Fruit fly (Drosophila melanogaster) whole organism, prepupa: ENCODE data around the gene Sys1.

Source experiments
- Blimp-1 ChIP-seq: fragments of 200-800 bp; sonication (Bioruptor generic); optimal IDR thresholded peaks from 3 replicates; lab custom pipeline; 2017; ENCODE audit warnings: missing biosample characterization, missing genetic modification characterization, mild to moderate bottlenecking, moderate library complexity, missing genetic modification reagents
- CG10631 ChIP-seq: fragments of 200-800 bp; sonication (Bioruptor generic); optimal IDR thresholded peaks from 2 replicates; lab custom pipeline; 2016; ENCODE audit warnings: missing biosample characterization, missing genetic modification characterization
- CG10669 ChIP-seq: fragments of 200-800 bp; sonication (Bioruptor generic); optimal IDR thresholded peaks from 3 replicates; lab custom pipeline; 2018; ENCODE audit warnings: missing biosample characterization, mild to moderate bottlenecking, missing genetic modification characterization, moderate library complexity
- CG11294 ChIP-seq: fragments of 200-800 bp; sonication (Bioruptor generic); IDR thresholded peaks from 2 replicates; pipeline ENCODE4 v1.3.6; 2022; ENCODE audit warnings: missing biosample characterization, missing genetic modification characterization
- CG11762 ChIP-seq: fragments of 200-800 bp; sonication (Bioruptor generic); optimal IDR thresholded peaks from 3 replicates; lab custom pipeline; 2016; ENCODE audit warnings: missing biosample characterization, missing genetic modification characterization; ENCODE audit not compliant: insufficient read depth
- CG11902 ChIP-seq: fragments of 200-800 bp; sonication (Bioruptor generic); optimal IDR thresholded peaks from 3 replicates; lab custom pipeline; 2016; ENCODE audit warnings: missing biosample characterization, missing genetic modification characterization
- CG1621 ChIP-seq: fragments of 200-800 bp; sonication (Bioruptor generic); optimal IDR thresholded peaks from 3 replicates; lab custom pipeline; 2018; ENCODE audit warnings: missing biosample characterization, mild to moderate bottlenecking, missing genetic modification characterization
- CG16779 ChIP-seq: fragments of 200-800 bp; sonication (Bioruptor generic); optimal IDR thresholded peaks from 3 replicates; lab custom pipeline; 2017; ENCODE audit warnings: missing biosample characterization, mild to moderate bottlenecking, missing genetic modification characterization
- CG3032 ChIP-seq: fragments of 200-800 bp; optimal IDR thresholded peaks from 2 replicates; lab custom pipeline; 2019; ENCODE audit warnings: missing biosample characterization, mild to moderate bottlenecking, missing genetic modification characterization, moderate library complexity
- CG31627 ChIP-seq: fragments of 200-800 bp; sonication (Bioruptor generic); optimal IDR thresholded peaks from 3 replicates; lab custom pipeline; 2016; ENCODE audit warnings: missing biosample characterization, missing genetic modification characterization
- CG34406 ChIP-seq: fragments of 200-800 bp; sonication (Bioruptor generic); optimal IDR thresholded peaks from 3 replicates; lab custom pipeline; 2016; ENCODE audit warnings: missing biosample characterization, missing genetic modification characterization
- CG3919 ChIP-seq: fragments of 200-800 bp; sonication (Bioruptor generic); optimal IDR thresholded peaks from 3 replicates; lab custom pipeline; 2016; ENCODE audit warnings: missing biosample characterization, missing genetic modification characterization
- CG6163 ChIP-seq: fragments of 200-800 bp; sonication (Bioruptor generic); IDR thresholded peaks from 3 replicates; pipeline ENCODE4 v1.3.6; 2022; ENCODE audit warnings: missing biosample characterization, missing genetic modification characterization
- CG6276 ChIP-seq: fragments of 200-800 bp; sonication (Bioruptor generic); optimal IDR thresholded peaks from 2 replicates; lab custom pipeline; 2017; ENCODE audit warnings: missing biosample characterization, mild to moderate bottlenecking, missing genetic modification characterization
- CG6808 ChIP-seq: fragments of 200-800 bp; sonication (Bioruptor generic); optimal IDR thresholded peaks from 3 replicates; lab custom pipeline; 2017; ENCODE audit warnings: missing biosample characterization, missing genetic modification characterization, mild to moderate bottlenecking, moderate library complexity, missing genetic modification reagents
- CG7368 ChIP-seq: fragments of 200-800 bp; sonication (Bioruptor generic); optimal IDR thresholded peaks from 3 replicates; lab custom pipeline; 2016; ENCODE audit warnings: missing biosample characterization, missing genetic modification characterization
- CG8119 ChIP-seq: fragments of 200-800 bp; sonication (Bioruptor generic); IDR thresholded peaks from 3 replicates; pipeline ENCODE4 v1.3.6; 2022; ENCODE audit warnings: missing biosample characterization, missing genetic modification characterization
- CG8632 ChIP-seq: fragments of 200-800 bp; sonication (Bioruptor generic); optimal IDR thresholded peaks from 3 replicates; lab custom pipeline; 2016; ENCODE audit warnings: missing biosample characterization, missing genetic modification characterization
- CG9139 ChIP-seq: fragments of 200-800 bp; sonication (Bioruptor generic); optimal IDR thresholded peaks from 3 replicates; lab custom pipeline; 2017; ENCODE audit warnings: missing biosample characterization, mild to moderate bottlenecking, missing genetic modification characterization
- Eip75B ChIP-seq: fragments of 200-800 bp; sonication (Bioruptor generic); optimal IDR thresholded peaks from 3 replicates; lab custom pipeline; 2016; ENCODE audit warnings: missing biosample characterization, missing genetic modification characterization
- Ets21C ChIP-seq: fragments of 200-800 bp; sonication (Bioruptor generic); optimal IDR thresholded peaks from 3 replicates; lab custom pipeline; 2016; ENCODE audit warnings: missing biosample characterization, missing genetic modification characterization
- Hr39 ChIP-seq: fragments of 200-800 bp; sonication (Bioruptor generic); optimal IDR thresholded peaks from 2 replicates; lab custom pipeline; 2016; ENCODE audit warnings: missing biosample characterization, missing genetic modification characterization
- Hr4 ChIP-seq: fragments of 200-800 bp; sonication (Bioruptor generic); optimal IDR thresholded peaks from 3 replicates; lab custom pipeline; 2016; ENCODE audit warnings: missing biosample characterization, missing genetic modification characterization
- Met ChIP-seq: fragments of 200-800 bp; sonication (Bioruptor generic); optimal IDR thresholded peaks from 3 replicates; lab custom pipeline; 2016; ENCODE audit warnings: missing biosample characterization, missing genetic modification characterization
- OdsH ChIP-seq: fragments of 200-800 bp; sonication (Bioruptor generic); optimal IDR thresholded peaks from 3 replicates; lab custom pipeline; 2016; ENCODE audit warnings: missing biosample characterization, missing genetic modification characterization
- Smox ChIP-seq: fragments of 200-800 bp; sonication (Bioruptor generic); optimal IDR thresholded peaks from 3 replicates; lab custom pipeline; 2016; ENCODE audit warnings: missing biosample characterization, missing genetic modification characterization
- achi ChIP-seq: fragments of 200-800 bp; sonication (Bioruptor generic); optimal IDR thresholded peaks from 3 replicates; lab custom pipeline; 2016; ENCODE audit warnings: missing biosample characterization, missing genetic modification characterization
- dsx ChIP-seq: fragments of 200-800 bp; optimal IDR thresholded peaks from 3 replicates; lab custom pipeline; 2019; ENCODE audit warnings: missing biosample characterization, mild to moderate bottlenecking, missing genetic modification characterization, moderate library complexity; ENCODE audit not compliant: poor library complexity, severe bottlenecking
- eg ChIP-seq: fragments of 200-800 bp; sonication (Bioruptor generic); IDR thresholded peaks from 3 replicates; pipeline ENCODE4 v1.3.6; 2022; ENCODE audit warnings: missing biosample characterization, missing genetic modification characterization
- esn ChIP-seq: fragments of 200-800 bp; sonication (Bioruptor generic); optimal IDR thresholded peaks from 2 replicates; lab custom pipeline; 2016; ENCODE audit warnings: missing biosample characterization, mild to moderate bottlenecking, missing genetic modification characterization, moderate library complexity
- fkh ChIP-seq: fragments of 200-800 bp; sonication (Bioruptor generic); optimal IDR thresholded peaks from 3 replicates; lab custom pipeline; 2017; ENCODE audit warnings: missing biosample characterization, mild to moderate bottlenecking, missing genetic modification characterization, moderate library complexity
- lz ChIP-seq: fragments of 200-800 bp; sonication (Bioruptor generic); optimal IDR thresholded peaks from 3 replicates; lab custom pipeline; 2016; ENCODE audit warnings: missing biosample characterization, missing genetic modification characterization
- net ChIP-seq: fragments of 200-800 bp; sonication (Bioruptor generic); optimal IDR thresholded peaks from 3 replicates; lab custom pipeline; 2016; ENCODE audit warnings: missing biosample characterization, missing genetic modification characterization
- pdm3 ChIP-seq: fragments of 200-800 bp; sonication (Bioruptor generic); optimal IDR thresholded peaks from 3 replicates; lab custom pipeline; 2016; ENCODE audit warnings: missing biosample characterization, missing genetic modification characterization
- spab ChIP-seq: fragments of 200-800 bp; sonication (Bioruptor generic); optimal IDR thresholded peaks from 2 replicates; lab custom pipeline; 2017; ENCODE audit warnings: missing biosample characterization, mild to moderate bottlenecking, missing genetic modification characterization, missing genetic modification reagents
- svp ChIP-seq: fragments of 200-800 bp; sonication (Bioruptor generic); peaks from one replicate; lab custom pipeline; 2016; ENCODE audit warnings: missing biosample characterization, missing genetic modification characterization
- topi ChIP-seq: fragments of 200-800 bp; sonication (Bioruptor generic); optimal IDR thresholded peaks from 3 replicates; lab custom pipeline; 2016; ENCODE audit warnings: missing biosample characterization, missing genetic modification characterization

Gene Sys1

dm6 chr3R:8650741-8651140 is 1.9 kb upstream of the Sys1 start, which contains the start of the genes Mkk4 and SLIRP2 (continued):
- TF ChIP-seq CG10631 (GFP tag; lab: Kevin White, UChicago) (peak; percentile 99), Blimp-1 (GFP tag; lab: Kevin White, UChicago) (peak; percentile 93), esn (GFP tag; lab: Kevin White, UChicago) (peak; percentile 99), CG8632 (GFP tag; lab: Kevin White, UChicago) (peak; percentile 98), Hr4 (GFP tag; lab: Kevin White, UChicago) (peak; percentile 99), CG6808 (GFP tag; lab: Kevin White, UChicago) (peak; percentile 97), CG31627 (GFP tag; lab: Kevin White, UChicago) (peak; percentile 99), CG3919 (peak; percentile 99), svp (GFP tag; lab: Kevin White, UChicago) (peak; percentile 100), CG11294 (GFP tag; lab: Robert Waterston, UW) (peak; percentile 98), CG3032 (tag; lab: Kevin White, UChicago) (peak; percentile 99), Ets21C (GFP tag; lab: Kevin White, UChicago) (peak; percentile 99), Eip75B (GFP tag; lab: Kevin White, UChicago) (peak; percentile 99), spab (GFP tag; lab: Kevin White, UChicago) (peak; percentile 97), CG11762 (peak; percentile 98), achi (GFP tag; lab: Kevin White, UChicago) (peak; percentile 98), CG16779 (peak; percentile 94), eg (GFP tag; lab: Robert Waterston, UW) (peak; percentile 99), CG11902 (GFP tag; lab: Kevin White, UChicago) (peak; percentile 98), CG6163 (peak; percentile 99), net (GFP tag; lab: Kevin White, UChicago) (peak; percentile 99)

- TF ChIP-seq Met (GFP tag; lab: Kevin White, UChicago) (no peak), OdsH (GFP tag; lab: Kevin White, UChicago) (no peak), dsx (no peak), net (GFP tag; lab: Kevin White, UChicago) (no peak), fkh (GFP tag; lab: Kevin White, UChicago) (peak; percentile 40), CG6276 (GFP tag; lab: Kevin White, UChicago) (no peak), CG9139 (GFP tag; lab: Kevin White, UChicago) (no peak), topi (no peak)
Measured at dm6 chr3R:8654058-8654457, 1.4 kb downstream of the Sys1 start.

dm6 chr3R:8654666-8655065 is 2.0 kb downstream of the Sys1 start, which contains the start of gene CG42489:
TSS of gene CG42489 (minus strand) at chr3R:8654766.
- TF ChIP-seq CG7368 (GFP tag; lab: Kevin White, UChicago) (no peak), CG6276 (GFP tag; lab: Kevin White, UChicago) (no peak), CG3032 (tag; lab: Kevin White, UChicago) (no peak), CG10669 (GFP tag; lab: Kevin White, UChicago) (no peak), Smox (GFP tag; lab: Kevin White, UChicago) (no peak), CG11294 (GFP tag; lab: Robert Waterston, UW) (no peak), lz (GFP tag; lab: Kevin White, UChicago) (no peak), CG34406 (GFP tag; lab: Kevin White, UChicago) (no peak), CG6808 (GFP tag; lab: Kevin White, UChicago) (no peak), pdm3 (GFP tag; lab: Kevin White, UChicago) (no peak), CG8119 (no peak)

DNA sequence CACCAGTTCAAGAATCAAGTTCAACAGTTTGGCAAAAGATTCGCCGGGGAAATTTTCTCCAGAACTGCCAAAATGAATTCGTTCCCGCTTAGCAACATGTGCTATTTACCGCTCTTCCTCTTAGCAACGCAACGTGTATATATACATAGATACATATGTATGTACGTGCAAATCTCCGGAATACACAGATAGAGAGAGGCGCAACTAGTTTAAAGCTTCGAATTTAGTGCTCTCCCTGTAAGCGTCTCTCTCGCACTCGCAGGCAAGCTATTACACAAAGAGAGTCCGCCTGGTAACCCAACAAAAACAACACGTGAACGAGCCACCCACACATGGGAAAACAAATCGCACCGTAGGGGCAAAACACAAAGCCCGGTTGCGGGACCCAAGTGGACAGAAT is 6.1 kb downstream of the Sys1 start:
- peak; percentile 5; the same call in 1 of the 3 replicates for TF ChIP-seq eg (GFP tag; lab: Robert Waterston, UW)
- TF ChIP-seq CG1621 (tag; lab: Kevin White, UChicago) = peak; percentile 94
- no peak for TF ChIP-seq Hr39 (GFP tag; lab: Kevin White, UChicago)
- TF ChIP-seq CG16779 = peak; percentile 0
